Worm (Caenorhabditis elegans) whole organism, L1 larva: ENCODE measurements around the gene F35E8.10.

Experiments used
- alr-1 ChIP-seq: fragments of 200-800 bp; sonication (Bioruptor generic); optimal IDR thresholded peaks from 2 replicates; lab custom pipeline; 2018; ENCODE audit warnings: borderline replicate concordance, mild to moderate bottlenecking, missing genetic modification characterization, missing compliant biosample characterization
- blmp-1 ChIP-seq: fragments of 150-350 bp; optimal IDR thresholded peaks from 2 replicates; lab custom pipeline; 2014; ENCODE audit warnings: missing biosample characterization, missing genetic modification characterization
- ceh-82 ChIP-seq, 3 experiments: fragments of 150-350 bp in 1 of 3; sonication (generic microtip) in 2 of 3; optimal IDR thresholded peaks; 2 replicates each; lab custom pipeline; 2014 to 2017; ENCODE audit warnings: missing biosample characterization in 3 of 3, missing genetic modification characterization in 3 of 3
- lir-3 ChIP-seq: sonication (generic microtip); optimal IDR thresholded peaks from 2 replicates; lab custom pipeline; 2016; ENCODE audit warnings: mild to moderate bottlenecking, missing genetic modification characterization, moderate library complexity, missing compliant biosample characterization; ENCODE audit not compliant: poor library complexity
- mef-2 ChIP-seq: fragments of 150-350 bp; optimal IDR thresholded peaks from 2 replicates; lab custom pipeline; 2014; ENCODE audit warnings: missing biosample characterization, missing genetic modification characterization
- nhr-11 ChIP-seq: fragments of 150-350 bp; optimal IDR thresholded peaks from 2 replicates; lab custom pipeline; 2014; ENCODE audit warnings: missing biosample characterization, missing genetic modification characterization
- nhr-28 ChIP-seq: fragments of 150-350 bp; optimal IDR thresholded peaks from 2 replicates; lab custom pipeline; 2014; ENCODE audit warnings: missing biosample characterization, missing genetic modification characterization
- pqm-1 ChIP-seq: sonication (generic microtip); optimal IDR thresholded peaks from 3 replicates; lab custom pipeline; 2017; ENCODE audit warnings: missing biosample characterization, missing genetic modification characterization
- snpc-4 ChIP-seq: fragments of 150-350 bp; optimal IDR thresholded peaks from 2 replicates; lab custom pipeline; 2014; ENCODE audit warnings: missing biosample characterization, missing genetic modification characterization
- unc-130 ChIP-seq: fragments of 150-350 bp; optimal IDR thresholded peaks from 2 replicates; lab custom pipeline; 2017; ENCODE audit warnings: missing biosample characterization, missing genetic modification characterization, inconsistent platforms
- vab-15 ChIP-seq: sonication (generic microtip); optimal IDR thresholded peaks from 2 replicates; lab custom pipeline; 2017; ENCODE audit warnings: missing genotype, mild to moderate bottlenecking, missing genetic modification characterization, missing compliant biosample characterization

- no peak for TF ChIP-seq nhr-28 (tag; lab: Kevin White, UChicago)
- TF ChIP-seq blmp-1 (tag; lab: Kevin White, UChicago), result no peak
- no peak for TF ChIP-seq mef-2 (tag; lab: Kevin White, UChicago)
- no peak for TF ChIP-seq snpc-4 (tag; lab: Kevin White, UChicago)
- TF ChIP-seq ceh-82 (tag; optimal IDR thresholded peaks at IDR 0.05; lab: Kevin White, UChicago), result no peak
- TF ChIP-seq unc-130 (tag; lab: Kevin White, UChicago), result no peak
- TF ChIP-seq alr-1 (tag; lab: Kevin White, UChicago), result no peak
- no peak for TF ChIP-seq vab-15 (tag; lab: Kevin White, UChicago)
- TF ChIP-seq lir-3 (tag; lab: Kevin White, UChicago), result no peak
- TF ChIP-seq pqm-1 (tag; lab: Kevin White, UChicago), result no peak
- TF ChIP-seq nhr-11 (tag; lab: Kevin White, UChicago), result no peak
These were observed 30.7 kb upstream of the F35E8.10 start, which contains the start of gene srw-59 for ce11 chrV:15950903-15951302.
